Fruit fly (Drosophila melanogaster) whole organism, embryonic: Measurements from ENCODE around the gene gammaCOP.

Experiments used
- CG10959 ChIP-seq: fragments of 200-800 bp; sonication (Bioruptor generic); IDR thresholded peaks from 2 replicates; pipeline ENCODE4 v1.3.6; 2022; ENCODE audit warnings: missing biosample characterization, missing genetic modification characterization
- aop ChIP-seq: fragments of 200-800 bp; sonication (Bioruptor generic); IDR thresholded peaks from 2 replicates; pipeline ENCODE4 v1.3.6; 2022; ENCODE audit warnings: missing biosample characterization, missing genetic modification characterization
- pum ChIP-seq: fragments of 200-800 bp; sonication (Bioruptor generic); optimal IDR thresholded peaks from 2 replicates; lab custom pipeline; 2016; ENCODE audit warnings: missing biosample characterization, missing genetic modification characterization

DNA sequence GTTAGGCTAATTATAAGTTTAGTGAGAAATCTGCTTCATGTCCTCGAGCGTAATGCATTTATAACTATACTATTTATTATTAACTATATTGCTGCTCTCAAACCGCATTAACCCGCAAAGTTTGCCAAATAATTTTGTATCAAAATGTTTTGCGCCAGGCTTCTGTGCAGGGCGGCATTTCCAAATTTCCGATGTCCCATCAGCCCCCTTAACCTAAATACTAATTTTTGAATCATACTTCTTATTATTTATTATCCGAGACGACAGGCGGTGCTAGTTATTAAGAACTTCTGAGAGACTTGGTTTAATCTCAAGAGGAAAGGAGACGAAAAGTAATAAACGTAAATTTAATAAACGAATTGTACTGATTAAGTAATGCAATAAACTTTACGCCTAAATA lies 6.2 kb upstream of the gammaCOP start:
- TF ChIP-seq CG10959 (GFP tag; lab: Robert Waterston, UW) (no peak), pum (GFP tag; lab: Kevin White, UChicago) (no peak), aop (GFP tag; lab: Robert Waterston, UW) (no peak)
